Fruit fly (Drosophila melanogaster) whole organism, embryonic: ENCODE measurements around the gene CG15382.

Experiments used
- Antp ChIP-seq: fragments of 200-800 bp; sonication (Bioruptor generic); optimal IDR thresholded peaks from 3 replicates; lab custom pipeline; 2016; ENCODE audit warnings: missing biosample characterization, missing genetic modification characterization
- Awh ChIP-seq: fragments of 200-800 bp; sonication (Bioruptor generic); IDR thresholded peaks from 2 replicates; pipeline ENCODE4, ENCODE4 v1.3.6; 2022; ENCODE audit warnings: missing biosample characterization, missing genetic modification characterization
- CG10267 ChIP-seq: fragments of 200-800 bp; sonication (Bioruptor generic); optimal IDR thresholded peaks from 2 replicates; lab custom pipeline; 2018; ENCODE audit warnings: missing biosample characterization, mild to moderate bottlenecking, missing genetic modification characterization, moderate library complexity
- CG10431 ChIP-seq: fragments of 200-800 bp; sonication (Bioruptor generic); optimal IDR thresholded peaks from 3 replicates; lab custom pipeline; 2018; ENCODE audit warnings: missing biosample characterization, mild to moderate bottlenecking, missing genetic modification characterization
- CG10565 ChIP-seq: fragments of 200-800 bp; sonication (Bioruptor generic); optimal IDR thresholded peaks from 3 replicates; lab custom pipeline; 2016; ENCODE audit warnings: missing biosample characterization, mild to moderate bottlenecking, missing genetic modification characterization
- CG10654 ChIP-seq: fragments of 200-800 bp; sonication (Bioruptor generic); optimal IDR thresholded peaks from 2 replicates; lab custom pipeline; 2016; ENCODE audit warnings: missing biosample characterization, missing genetic modification characterization
- CG10959 ChIP-seq: fragments of 200-800 bp; sonication (Bioruptor generic); IDR thresholded peaks from 2 replicates; pipeline ENCODE4 v1.3.6; 2022; ENCODE audit warnings: missing biosample characterization, missing genetic modification characterization
- CG11695 ChIP-seq: fragments of 200-800 bp; sonication (Bioruptor generic); IDR thresholded peaks from 3 replicates; pipeline ENCODE4 v1.3.6; 2022; ENCODE audit warnings: missing biosample characterization, missing genetic modification characterization
- CG12071 ChIP-seq: fragments of 200-800 bp; sonication (Bioruptor generic); optimal IDR thresholded peaks from 3 replicates; lab custom pipeline; 2018; ENCODE audit warnings: missing biosample characterization, mild to moderate bottlenecking, missing genetic modification characterization
- CG12659 ChIP-seq: fragments of 200-800 bp; sonication (Bioruptor generic); optimal IDR thresholded peaks from 3 replicates; lab custom pipeline; 2017; ENCODE audit warnings: mild to moderate bottlenecking, missing biosample characterization, missing genetic modification reagents, missing genetic modification characterization
- CG14710 ChIP-seq: fragments of 200-800 bp; sonication (Bioruptor generic); optimal IDR thresholded peaks from 3 replicates; lab custom pipeline; 2019; ENCODE audit warnings: missing biosample characterization, mild to moderate bottlenecking, missing genetic modification characterization, moderate library complexity
- CG1529 ChIP-seq: fragments of 200-800 bp; sonication (Bioruptor generic); optimal IDR thresholded peaks from 3 replicates; lab custom pipeline; 2018; ENCODE audit warnings: missing biosample characterization, missing genetic modification characterization
- CG16779 ChIP-seq: fragments of 200-800 bp; sonication (Bioruptor generic); IDR thresholded peaks from 2 replicates; pipeline ENCODE4 v1.3.6; 2022; ENCODE audit warnings: missing biosample characterization, missing genetic modification characterization
- CG17802 ChIP-seq: fragments of 200-800 bp; sonication (Bioruptor generic); optimal IDR thresholded peaks from 2 replicates; lab custom pipeline; 2018; ENCODE audit warnings: missing biosample characterization, mild to moderate bottlenecking, missing genetic modification characterization, moderate library complexity
- CG18599 ChIP-seq: fragments of 200-800 bp; sonication (Bioruptor generic); optimal IDR thresholded peaks from 3 replicates; lab custom pipeline; 2017; ENCODE audit warnings: missing biosample characterization, missing genetic modification characterization, mild to moderate bottlenecking, moderate library complexity, missing genetic modification reagents
- CG18619 ChIP-seq: fragments of 200-800 bp; sonication (Bioruptor generic); optimal IDR thresholded peaks from 3 replicates; lab custom pipeline; 2017; ENCODE audit warnings: missing biosample characterization, mild to moderate bottlenecking, missing genetic modification characterization
- CG30431 ChIP-seq: fragments of 200-800 bp; sonication (Bioruptor generic); optimal IDR thresholded peaks from 2 replicates; lab custom pipeline; 2017; ENCODE audit warnings: missing biosample characterization, missing genetic modification characterization
- CG31224 ChIP-seq: fragments of 200-800 bp; sonication (Bioruptor generic); IDR thresholded peaks from 2 replicates; pipeline ENCODE4 v1.3.6; 2022; ENCODE audit warnings: missing biosample characterization, missing genetic modification characterization
- CG3726 ChIP-seq: fragments of 200-800 bp; sonication (Bioruptor generic); IDR thresholded peaks from 3 replicates; pipeline ENCODE4, ENCODE4 v1.3.6; 2022; ENCODE audit warnings: missing biosample characterization, missing genetic modification characterization
- CG3847 ChIP-seq: fragments of 200-800 bp; sonication (Bioruptor generic); IDR thresholded peaks from 2 replicates; pipeline ENCODE4 v1.3.6; 2022; ENCODE audit warnings: missing biosample characterization, missing genetic modification characterization
- CG5245 ChIP-seq: fragments of 200-800 bp; sonication (Bioruptor generic); optimal IDR thresholded peaks from 3 replicates; lab custom pipeline; 2016; ENCODE audit warnings: missing biosample characterization, missing genetic modification characterization
- CG6654 ChIP-seq: fragments of 200-800 bp; sonication (Bioruptor generic); optimal IDR thresholded peaks from 2 replicates; lab custom pipeline; 2017; ENCODE audit warnings: missing biosample characterization, mild to moderate bottlenecking, missing genetic modification characterization
- CG6813 ChIP-seq: fragments of 200-800 bp; sonication (Bioruptor generic); optimal IDR thresholded peaks from 2 replicates; lab custom pipeline; 2017; ENCODE audit warnings: missing biosample characterization, missing genetic modification characterization, mild to moderate bottlenecking, moderate library complexity, missing genetic modification reagents
- CG8388 ChIP-seq: fragments of 200-800 bp; sonication (Bioruptor generic); optimal IDR thresholded peaks from 2 replicates; lab custom pipeline; 2019; ENCODE audit warnings: missing biosample characterization, mild to moderate bottlenecking, missing genetic modification characterization, moderate library complexity
- CkIIα-i1 ChIP-seq: fragments of 200-800 bp; sonication (Bioruptor generic); IDR thresholded peaks from 2 replicates; pipeline ENCODE4 v1.3.6; 2022; ENCODE audit warnings: missing biosample characterization, missing genetic modification characterization
- Doc2 ChIP-seq: fragments of 200-800 bp; sonication (Bioruptor generic); IDR thresholded peaks from 2 replicates; pipeline ENCODE4 v1.3.6; 2022; ENCODE audit warnings: missing biosample characterization, missing genetic modification characterization
- H15 ChIP-seq: fragments of 200-800 bp; sonication (Bioruptor generic); IDR thresholded peaks from 3 replicates; pipeline ENCODE4 v1.3.6; 2022; ENCODE audit warnings: missing biosample characterization, missing genetic modification characterization
- HLHmδ ChIP-seq: fragments of 200-800 bp; sonication (Bioruptor generic); optimal IDR thresholded peaks from 2 replicates; lab custom pipeline; 2018; ENCODE audit warnings: missing biosample characterization, mild to moderate bottlenecking, missing genetic modification characterization, moderate library complexity
- Hand ChIP-seq: fragments of 200-800 bp; sonication (Bioruptor generic); optimal IDR thresholded peaks from 2 replicates; lab custom pipeline; 2017; ENCODE audit warnings: mild to moderate bottlenecking, missing biosample characterization, missing genetic modification reagents, missing genetic modification characterization
- Hey ChIP-seq: fragments of 200-800 bp; sonication (Bioruptor generic); optimal IDR thresholded peaks from 3 replicates; lab custom pipeline; 2018; ENCODE audit warnings: missing biosample characterization, mild to moderate bottlenecking, missing genetic modification characterization
- Hr39 ChIP-seq: fragments of >200 bp; optimal IDR thresholded peaks from 2 replicates; lab custom pipeline; 2017
- Mrtf ChIP-seq: fragments of 200-800 bp; sonication (Bioruptor generic); IDR thresholded peaks from 3 replicates; pipeline ENCODE4 v1.3.6; 2022; ENCODE audit warnings: missing biosample characterization, missing genetic modification characterization
- Spps ChIP-seq: fragments of 200-800 bp; sonication (Bioruptor generic); optimal IDR thresholded peaks from 2 replicates; lab custom pipeline; 2018; ENCODE audit warnings: missing biosample characterization, mild to moderate bottlenecking, missing genetic modification characterization
- Trl ChIP-seq, 3 experiments: fragments of >200 bp in 2 of 3; fragments of 200-800 bp in 1 of 3; sonication (Bioruptor generic) in 1 of 3; optimal IDR thresholded peaks; 2 replicates in 1 of 3; 3 replicates in 2 of 3; lab custom pipeline; 2016 to 2017; ENCODE audit warnings: missing biosample characterization in 1 of 3, missing genetic modification characterization in 1 of 3
- aop ChIP-seq: fragments of 200-800 bp; sonication (Bioruptor generic); IDR thresholded peaks from 2 replicates; pipeline ENCODE4 v1.3.6; 2022; ENCODE audit warnings: missing biosample characterization, missing genetic modification characterization
- ato ChIP-seq: fragments of 200-800 bp; sonication (Bioruptor generic); IDR thresholded peaks from 2 replicates; pipeline ENCODE4 v1.3.6; 2022; ENCODE audit warnings: missing biosample characterization, missing genetic modification characterization; ENCODE audit not compliant: partially characterized antibody
- ems ChIP-seq: fragments of 200-800 bp; sonication (Bioruptor generic); optimal IDR thresholded peaks from 3 replicates; lab custom pipeline; 2016; ENCODE audit warnings: missing biosample characterization, missing genetic modification characterization
- eve ChIP-seq, 2 experiments: fragments of >200 bp; optimal IDR thresholded peaks; 2 replicates each; lab custom pipeline; 2017; ENCODE audit warnings: missing biosample characterization in 2 of 2, missing genetic modification characterization in 2 of 2
- fd102C ChIP-seq: fragments of 200-800 bp; sonication (Bioruptor generic); optimal IDR thresholded peaks from 2 replicates; lab custom pipeline; 2018; ENCODE audit warnings: missing biosample characterization, mild to moderate bottlenecking, missing genetic modification characterization, moderate library complexity
- gce ChIP-seq: fragments of 200-800 bp; sonication (Bioruptor generic); IDR thresholded peaks from 3 replicates; pipeline ENCODE4 v1.3.6; 2022; ENCODE audit warnings: missing biosample characterization, missing genetic modification characterization
- klu ChIP-seq: fragments of 200-800 bp; sonication (Bioruptor generic); IDR thresholded peaks from 2 replicates; pipeline ENCODE4 v1.3.6; 2022; ENCODE audit warnings: missing biosample characterization, missing genetic modification characterization
- pb ChIP-seq: fragments of 200-800 bp; sonication (Bioruptor generic); optimal IDR thresholded peaks from 3 replicates; lab custom pipeline; 2016; ENCODE audit warnings: missing biosample characterization, missing genetic modification characterization
- pros ChIP-seq: fragments of 200-800 bp; sonication (Bioruptor generic); optimal IDR thresholded peaks from 3 replicates; lab custom pipeline; 2019; ENCODE audit warnings: missing biosample characterization, mild to moderate bottlenecking, missing genetic modification characterization, moderate library complexity
- scrt ChIP-seq: fragments of 200-800 bp; sonication (Bioruptor generic); optimal IDR thresholded peaks from 2 replicates; lab custom pipeline; 2018; ENCODE audit warnings: missing biosample characterization, mild to moderate bottlenecking, missing genetic modification characterization, moderate library complexity
- sens ChIP-seq: fragments of 200-800 bp; sonication (Bioruptor generic); peaks from one replicate; lab custom pipeline; 2016; ENCODE audit warnings: missing biosample characterization, missing genetic modification characterization
- sim ChIP-seq: fragments of 200-800 bp; sonication (Bioruptor generic); IDR thresholded peaks from 2 replicates; pipeline ENCODE4 v1.3.6; 2022; ENCODE audit warnings: missing biosample characterization, missing genetic modification characterization
- slbo ChIP-seq: fragments of 200-800 bp; sonication (Bioruptor generic); IDR thresholded peaks from 2 replicates; pipeline ENCODE4 v1.3.6; 2022; ENCODE audit warnings: missing biosample characterization, missing genetic modification characterization
- ssp ChIP-seq: fragments of 200-800 bp; sonication (Bioruptor generic); IDR thresholded peaks from 2 replicates; pipeline ENCODE4 v1.3.6; 2022; ENCODE audit warnings: missing biosample characterization, missing genetic modification characterization
- yki ChIP-seq: fragments of >200 bp; optimal IDR thresholded peaks from 3 replicates; lab custom pipeline; 2018

The CG15382 gene

DNA sequence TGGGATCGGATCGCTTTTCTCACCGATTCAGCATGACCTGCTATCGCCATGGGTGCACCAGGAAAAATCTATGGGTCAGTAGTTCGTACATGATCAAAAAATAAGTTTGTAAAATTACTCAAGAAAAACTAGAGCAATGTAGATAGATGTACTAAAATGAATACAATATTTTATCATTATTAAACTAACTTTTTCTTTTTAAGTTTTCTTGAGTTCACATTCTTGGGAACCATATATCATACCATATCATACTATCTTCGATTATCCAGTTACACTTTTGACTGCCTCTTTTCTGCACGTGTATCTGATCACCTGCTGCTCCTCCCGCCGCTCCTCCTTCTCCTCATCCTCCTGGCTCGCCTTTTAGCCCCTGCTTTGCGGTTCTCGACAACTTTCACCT lies 29.8 kb downstream of the CG15382 start:
- peak; percentile 36 for TF ChIP-seq sens (GFP tag; lab: Kevin White, UChicago)
- TF ChIP-seq ems (GFP tag; lab: Kevin White, UChicago) = no peak

DNA sequence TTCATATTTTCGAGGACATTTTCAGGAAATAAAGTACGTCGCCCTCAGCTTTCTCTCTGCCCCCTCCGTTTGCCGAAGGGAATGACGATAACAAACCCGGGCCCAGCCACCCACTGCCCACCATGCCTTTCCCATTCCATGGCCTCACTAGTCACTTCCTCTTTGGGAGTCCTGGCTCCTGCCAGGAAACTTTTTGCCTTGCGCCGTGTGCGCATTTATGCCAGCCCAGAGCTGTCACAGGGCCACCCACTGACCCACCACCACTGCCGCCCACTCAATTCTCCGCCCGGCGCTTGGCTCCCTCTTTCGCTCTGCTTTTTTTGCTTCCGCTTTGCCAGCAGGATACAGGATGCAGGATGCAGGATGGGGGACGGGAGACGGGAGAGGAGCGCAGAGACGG lies 31.9 kb downstream of the CG15382 start:
- TF ChIP-seq pros (GFP tag; lab: Kevin White, UChicago) = no peak
- TF ChIP-seq CG18599 (GFP tag; lab: Kevin White, UChicago) = peak; percentile 30
- TF ChIP-seq CG8388 (GFP tag; lab: Kevin White, UChicago) = no peak
- peak; percentile 40; the same call in 1 of the 2 replicates for TF ChIP-seq CG16779 (GFP tag; lab: Robert Waterston, UW)
- peak; percentile 8; the same call in 1 of the 2 replicates for TF ChIP-seq CG10959 (GFP tag; lab: Robert Waterston, UW)
- TF ChIP-seq aop = 0 out of 2 replicates have a peak, but pooled peaks have one; percentile 6
- no peak for TF ChIP-seq fd102C (GFP tag; lab: Kevin White, UChicago)
- peak; percentile 94 for TF ChIP-seq CG31224
- no peak for TF ChIP-seq scrt (GFP tag; lab: Kevin White, UChicago)
- no peak for TF ChIP-seq ato
- TF ChIP-seq eve (GFP tag; optimal IDR thresholded peaks at IDR 0.05; lab: Kevin White, UChicago) = peak in 1 of 2 experiments; percentile 37
- no peak for TF ChIP-seq slbo (GFP tag; lab: Robert Waterston, UW)
- TF ChIP-seq Hey = peak; percentile 20

DNA sequence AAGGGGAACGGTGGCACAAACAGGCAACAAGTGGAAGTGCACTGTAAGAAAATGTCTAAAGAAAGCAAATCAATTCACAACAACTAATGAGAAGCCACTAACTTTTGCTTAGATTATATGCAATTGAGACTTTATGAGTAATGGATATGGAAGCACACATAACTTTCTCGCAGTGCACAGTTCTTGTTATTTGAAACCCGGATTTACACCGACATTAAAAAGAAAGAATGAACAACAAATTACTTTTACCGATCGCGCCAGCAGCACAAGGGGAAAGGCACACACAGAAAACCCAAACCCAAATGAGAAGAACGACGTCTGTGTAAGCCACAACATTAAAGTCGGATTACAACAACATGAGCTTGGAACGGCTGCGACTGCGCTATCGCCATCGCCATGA lies 33.5 kb downstream of the CG15382 start:
- TF ChIP-seq Hand (GFP tag; lab: Kevin White, UChicago) (no peak), CG6813 (peak; percentile 35), Doc2 (no peak), CG1529 (GFP tag; lab: Kevin White, UChicago) (peak; percentile 66), Spps (tag; lab: Kevin White, UChicago) (peak; percentile 89), Awh (GFP tag; lab: Robert Waterston, UW) (peak; percentile 71; the same call in 1 of the 2 replicates), H15 (GFP tag; lab: Robert Waterston, UW) (peak; percentile 72), Trl (optimal IDR thresholded peaks at IDR 0.05; lab: Kevin White, UChicago) (no peak), Trl (GFP tag; optimal IDR thresholded peaks at IDR 0.05; lab: Kevin White, UChicago) (peak; percentile 73), CG30431 (GFP tag; lab: Kevin White, UChicago) (peak; percentile 82), CG10654 (GFP tag; lab: Kevin White, UChicago) (peak; percentile 64), CG3726 (GFP tag; lab: Robert Waterston, UW) (peak; percentile 73; the same call in 2 of the 3 replicates), klu (no peak), Mrtf (no peak), CG8388 (GFP tag; lab: Kevin White, UChicago) (peak; percentile 80), CG11695 (GFP tag; lab: Robert Waterston, UW) (0 out of 3 replicates have a peak, but pooled peaks have one; percentile 45), CkIIα-i1 (GFP tag; lab: Robert Waterston, UW) (no peak), CG17802 (peak; percentile 58), CG5245 (GFP tag; lab: Kevin White, UChicago) (peak; percentile 65), yki (lab: Kevin White, UChicago) (no peak), HLHmδ (no peak), CG12659 (peak; percentile 6), ssp (GFP tag; lab: Robert Waterston, UW) (peak; percentile 61), Hr39 (lab: Kevin White, UChicago) (no peak), CG18619 (peak; percentile 47), sim (GFP tag; lab: Robert Waterston, UW) (peak; percentile 78), CG10431 (GFP tag; lab: Kevin White, UChicago) (peak; percentile 65), CG6654 (GFP tag; lab: Kevin White, UChicago) (peak; percentile 28), CG3847 (0 out of 2 replicates have a peak, but pooled peaks have one; percentile 23), pb (GFP tag; lab: Kevin White, UChicago) (peak; percentile 22), gce (GFP tag; lab: Robert Waterston, UW) (no peak), CG14710 (tag; lab: Kevin White, UChicago) (peak; percentile 85), CG10565 (GFP tag; lab: Kevin White, UChicago) (no peak), Antp (GFP tag; lab: Kevin White, UChicago) (peak; percentile 65), CG10267 (tag; lab: Kevin White, UChicago) (peak; percentile 76), CG12071 (GFP tag; lab: Kevin White, UChicago) (no peak)
